Fruit fly (Drosophila melanogaster) whole organism, adult: ENCODE measurements around the gene CG14301.

ENCODE experiments used
- CG11617 ChIP-seq: fragments of 200-800 bp; sonication (Bioruptor generic); optimal IDR thresholded peaks from 2 replicates; lab custom pipeline; 2017; ENCODE audit warnings: mild to moderate bottlenecking, missing biosample characterization, missing genetic modification reagents, missing genetic modification characterization
- CG12768 ChIP-seq: fragments of 200-800 bp; sonication (Bioruptor generic); optimal IDR thresholded peaks from 2 replicates; lab custom pipeline; 2017; ENCODE audit warnings: missing biosample characterization, missing genetic modification characterization, mild to moderate bottlenecking, moderate library complexity, missing genetic modification reagents
- CG14711 ChIP-seq: fragments of 200-800 bp; sonication (Bioruptor generic); optimal IDR thresholded peaks from 2 replicates; lab custom pipeline; 2018; ENCODE audit warnings: missing biosample characterization, mild to moderate bottlenecking, missing genetic modification characterization, moderate library complexity
- CG1620 ChIP-seq: fragments of 200-800 bp; sonication (Bioruptor generic); optimal IDR thresholded peaks from 2 replicates; lab custom pipeline; 2016; ENCODE audit warnings: missing biosample characterization, missing genetic modification characterization
- CG33017 ChIP-seq: fragments of 200-800 bp; sonication (Bioruptor generic); optimal IDR thresholded peaks from 2 replicates; lab custom pipeline; 2018; ENCODE audit warnings: missing biosample characterization, mild to moderate bottlenecking, missing genetic modification characterization, moderate library complexity
- CG5204 ChIP-seq: fragments of 200-800 bp; sonication (Bioruptor generic); optimal IDR thresholded peaks from 2 replicates; lab custom pipeline; 2016; ENCODE audit warnings: missing biosample characterization, missing genetic modification characterization
- CG7045 ChIP-seq: fragments of 200-800 bp; sonication (Bioruptor generic); optimal IDR thresholded peaks from 2 replicates; lab custom pipeline; 2017; ENCODE audit warnings: missing biosample characterization, mild to moderate bottlenecking, missing genetic modification characterization
- CG7101 ChIP-seq: fragments of 200-800 bp; sonication (Bioruptor generic); optimal IDR thresholded peaks from 2 replicates; lab custom pipeline; 2018; ENCODE audit warnings: missing biosample characterization, mild to moderate bottlenecking, missing genetic modification characterization, moderate library complexity
- Clk ChIP-seq: fragments of 200-800 bp; sonication (Bioruptor generic); optimal IDR thresholded peaks from 2 replicates; lab custom pipeline; 2017; ENCODE audit warnings: missing biosample characterization, missing genetic modification characterization
- Crg-1 ChIP-seq: fragments of 200-800 bp; sonication (Bioruptor generic); optimal IDR thresholded peaks from 2 replicates; lab custom pipeline; 2016; ENCODE audit warnings: missing biosample characterization, missing genetic modification characterization
- Hr96 ChIP-seq: fragments of 200-800 bp; sonication (Bioruptor generic); optimal IDR thresholded peaks from 2 replicates; lab custom pipeline; 2016; ENCODE audit warnings: missing biosample characterization, missing genetic modification characterization
- Mnt ChIP-seq: fragments of 200-800 bp; sonication (Bioruptor generic); optimal IDR thresholded peaks from 2 replicates; lab custom pipeline; 2016; ENCODE audit warnings: missing biosample characterization, mild to moderate bottlenecking, missing genetic modification characterization
- bab1 ChIP-seq: fragments of 200-800 bp; sonication (Bioruptor generic); optimal IDR thresholded peaks from 3 replicates; lab custom pipeline; 2019; ENCODE audit warnings: missing biosample characterization, mild to moderate bottlenecking, missing genetic modification characterization, moderate library complexity
- cic ChIP-seq: fragments of 200-800 bp; sonication (Bioruptor generic); optimal IDR thresholded peaks from 2 replicates; lab custom pipeline; 2017; ENCODE audit warnings: missing biosample characterization, mild to moderate bottlenecking, missing genetic modification characterization, moderate library complexity
- cnc ChIP-seq, 2 experiments: fragments of >200 bp; optimal IDR thresholded peaks; 2 replicates each; lab custom pipeline; 2017
- kay ChIP-seq: fragments of 200-800 bp; sonication (Bioruptor generic); peaks from one replicate; lab custom pipeline; 2016; ENCODE audit warnings: missing biosample characterization, missing genetic modification characterization, borderline replicate concordance
- ovo ChIP-seq: fragments of 200-800 bp; sonication (Bioruptor generic); optimal IDR thresholded peaks from 2 replicates; lab custom pipeline; 2016; ENCODE audit warnings: missing biosample characterization, missing genetic modification characterization
- pad ChIP-seq: fragments of 200-800 bp; sonication (Bioruptor generic); optimal IDR thresholded peaks from 3 replicates; lab custom pipeline; 2017; ENCODE audit warnings: missing biosample characterization, missing genetic modification characterization, mild to moderate bottlenecking, moderate library complexity, missing genetic modification reagents
- tj ChIP-seq: fragments of 200-800 bp; sonication (Bioruptor generic); optimal IDR thresholded peaks from 3 replicates; lab custom pipeline; 2017; ENCODE audit warnings: missing biosample characterization, mild to moderate bottlenecking, missing genetic modification characterization, moderate library complexity
- toe ChIP-seq: fragments of 200-800 bp; sonication (Bioruptor generic); optimal IDR thresholded peaks from 2 replicates; lab custom pipeline; 2016; ENCODE audit warnings: missing biosample characterization, missing genetic modification characterization

CG14301 gene

dm6 chr3R:18669812-18670211 is 28.6 kb upstream of the CG14301 start:
- TF ChIP-seq Hr96 (GFP tag; lab: Kevin White, UChicago): peak; percentile 7
- no peak for TF ChIP-seq CG11617 (GFP tag; lab: Kevin White, UChicago)
- TF ChIP-seq cic (GFP tag; lab: Kevin White, UChicago): no peak
- peak; percentile 25 for TF ChIP-seq kay

dm6 chr3R:18669152-18669551 is 27.9 kb upstream of the CG14301 start, which contains the start of gene CG7702:
Gene CG7702 (plus strand): TSS chr3R:18669390.
- TF ChIP-seq Hr96 (GFP tag; lab: Kevin White, UChicago) (no peak), CG7045 (GFP tag; lab: Kevin White, UChicago) (no peak), CG14711 (tag; lab: Kevin White, UChicago) (no peak), CG7101 (tag; lab: Kevin White, UChicago) (no peak), CG5204 (GFP tag; lab: Kevin White, UChicago) (no peak), Crg-1 (GFP tag; lab: Kevin White, UChicago) (no peak), CG33017 (tag; lab: Kevin White, UChicago) (no peak), kay (no peak), Clk (GFP tag; lab: Kevin White, UChicago) (no peak), CG12768 (GFP tag; lab: Kevin White, UChicago) (no peak), CG1620 (GFP tag; lab: Kevin White, UChicago) (no peak), toe (GFP tag; lab: Kevin White, UChicago) (no peak), cic (GFP tag; lab: Kevin White, UChicago) (no peak)

DNA sequence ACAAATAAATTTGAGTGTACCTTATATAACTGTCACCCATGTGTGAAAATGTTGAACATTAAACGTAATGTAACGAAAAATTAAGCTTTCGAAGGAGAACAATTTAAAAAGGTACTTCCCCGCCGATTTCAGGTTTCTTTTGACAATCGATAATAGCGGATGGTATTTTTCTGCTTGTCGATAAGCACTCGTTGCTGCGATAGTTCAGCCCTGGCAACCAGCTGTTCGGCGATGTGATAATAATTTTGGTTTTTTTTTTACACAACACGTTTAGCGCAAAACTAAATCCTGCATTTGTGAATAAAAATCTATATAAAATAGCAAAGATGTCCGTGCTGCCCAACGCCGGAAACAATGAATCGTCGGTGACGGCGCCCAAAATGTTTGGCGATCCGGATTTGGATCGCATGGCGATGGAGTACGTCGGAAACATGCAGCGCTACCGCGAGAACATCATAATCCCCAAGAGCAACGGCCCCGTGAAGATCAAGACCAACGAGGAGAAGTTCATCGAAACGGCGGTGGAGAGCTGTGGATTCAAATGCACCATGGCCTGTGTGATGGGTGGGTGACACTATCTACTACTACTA is 26.5 kb upstream of the CG14301 start, which contains the start of gene CG31229:
Gene CG31229, plus strand, starts transcription at position 194 of the 590 bp plus-strand sequence.
- TF ChIP-seq Mnt (no peak), CG11617 (GFP tag; lab: Kevin White, UChicago) (peak; percentile 14), ovo (GFP tag; lab: Kevin White, UChicago) (no peak), bab1 (GFP tag; lab: Kevin White, UChicago) (peak; percentile 53), CG33017 (tag; lab: Kevin White, UChicago) (no peak), kay (no peak)

- TF ChIP-seq CG5204 (GFP tag; lab: Kevin White, UChicago) (no peak), Crg-1 (GFP tag; lab: Kevin White, UChicago) (no peak), ovo (GFP tag; lab: Kevin White, UChicago) (no peak), cnc (optimal IDR thresholded peaks at IDR 0.05; lab: Kevin White, UChicago) (no peak), toe (GFP tag; lab: Kevin White, UChicago) (no peak), Clk (GFP tag; lab: Kevin White, UChicago) (no peak), tj (GFP tag; lab: Kevin White, UChicago) (no peak), CG33017 (tag; lab: Kevin White, UChicago) (no peak), Mnt (no peak), CG7101 (tag; lab: Kevin White, UChicago) (no peak), CG1620 (GFP tag; lab: Kevin White, UChicago) (no peak), pad (no peak), CG14711 (tag; lab: Kevin White, UChicago) (no peak), kay (no peak), CG11617 (GFP tag; lab: Kevin White, UChicago) (no peak), Hr96 (GFP tag; lab: Kevin White, UChicago) (no peak)
Measured at dm6 chr3R:18665061-18665460, 23.8 kb upstream of the CG14301 start, which contains the start of gene CG31231. Gene CG31231 (plus strand): TSS chr3R:18665361.

dm6 chr3R:18663525-18663924 is 22.3 kb upstream of the CG14301 start, which contains the start of the genes Cpsf73 and Gos28:
Gene Cpsf73 (minus strand): TSS chr3R:18663552.
Gene Gos28 (plus strand): TSS chr3R:18663738.
- no peak for TF ChIP-seq CG1620 (GFP tag; lab: Kevin White, UChicago)
- TF ChIP-seq Mnt: peak; percentile 5
- peak; percentile 26 for TF ChIP-seq bab1 (GFP tag; lab: Kevin White, UChicago)
- peak; percentile 41 for TF ChIP-seq Crg-1 (GFP tag; lab: Kevin White, UChicago)
- TF ChIP-seq CG7101 (tag; lab: Kevin White, UChicago): peak; percentile 37
- no peak for TF ChIP-seq cic (GFP tag; lab: Kevin White, UChicago)
- peak; percentile 24 for TF ChIP-seq CG11617 (GFP tag; lab: Kevin White, UChicago)
- peak; percentile 37 for TF ChIP-seq CG14711 (tag; lab: Kevin White, UChicago)

DNA sequence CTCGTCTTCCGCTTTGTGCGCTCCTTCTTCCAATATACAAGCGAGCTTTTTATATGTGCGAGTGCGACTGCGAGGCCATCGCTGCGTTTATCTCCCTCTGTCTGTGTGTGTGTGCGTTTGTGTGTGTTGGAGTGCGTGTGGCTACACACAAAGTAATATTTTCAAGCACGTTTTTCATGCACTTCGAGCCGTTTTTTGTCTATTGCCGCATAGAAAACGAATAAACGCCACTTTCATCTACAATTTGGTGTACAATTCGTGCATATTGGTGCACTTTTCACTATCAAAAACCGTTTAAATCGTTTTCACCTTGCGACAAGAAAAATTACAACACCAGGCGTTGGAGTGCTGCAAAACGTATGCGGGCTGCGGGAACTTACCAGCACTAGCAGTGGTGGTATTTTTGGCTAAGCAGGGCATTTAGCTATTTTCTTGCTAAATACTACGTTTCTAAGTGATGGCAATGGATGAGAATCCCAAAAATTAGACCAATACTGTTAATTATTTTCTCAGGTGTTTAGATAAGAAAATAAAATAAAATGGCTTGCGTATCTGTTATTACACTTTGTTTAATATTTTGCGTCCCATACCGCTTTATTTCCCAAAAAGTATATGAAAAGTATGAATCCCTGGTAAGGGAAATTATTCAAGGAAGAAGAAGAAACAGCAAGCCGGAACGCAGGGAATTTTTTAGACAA is 17.8 kb upstream of the CG14301 start, which contains the start of the genes CG31224 and CstF64:
Gene CG31224, minus strand, starts transcription at position 365 of the 698 bp plus-strand sequence.
Gene CstF64, plus strand, starts transcription at position 674 of the 698 bp plus-strand sequence.
- no peak for TF ChIP-seq cnc (optimal IDR thresholded peaks at IDR 0.05; lab: Kevin White, UChicago)
- peak; percentile 83 for TF ChIP-seq ovo (GFP tag; lab: Kevin White, UChicago)
- TF ChIP-seq Clk (GFP tag; lab: Kevin White, UChicago): peak; percentile 84
- peak; percentile 82 for TF ChIP-seq CG11617 (GFP tag; lab: Kevin White, UChicago)
- peak; percentile 62 for TF ChIP-seq tj (GFP tag; lab: Kevin White, UChicago)
- TF ChIP-seq cic (GFP tag; lab: Kevin White, UChicago): peak; percentile 58
- TF ChIP-seq toe (GFP tag; lab: Kevin White, UChicago): peak; percentile 94
- peak; percentile 93 for TF ChIP-seq Crg-1 (GFP tag; lab: Kevin White, UChicago)
- peak; percentile 67 for TF ChIP-seq CG33017 (tag; lab: Kevin White, UChicago)
- peak; percentile 94 for TF ChIP-seq CG1620 (GFP tag; lab: Kevin White, UChicago)
- peak; percentile 86 for TF ChIP-seq Mnt
- TF ChIP-seq CG12768 (GFP tag; lab: Kevin White, UChicago): peak; percentile 89
- TF ChIP-seq bab1 (GFP tag; lab: Kevin White, UChicago): peak; percentile 82
- TF ChIP-seq CG7101 (tag; lab: Kevin White, UChicago): peak; percentile 85
- TF ChIP-seq kay: no peak
- TF ChIP-seq CG14711 (tag; lab: Kevin White, UChicago): peak; percentile 79
- peak; percentile 84 for TF ChIP-seq pad
- TF ChIP-seq Hr96 (GFP tag; lab: Kevin White, UChicago): peak; percentile 91
- peak; percentile 93 for TF ChIP-seq CG5204 (GFP tag; lab: Kevin White, UChicago)
- TF ChIP-seq CG7045 (GFP tag; lab: Kevin White, UChicago): peak; percentile 79
